Fruit fly (Drosophila melanogaster) whole organism, prepupa: ENCODE data around the gene CG34301.
A peak's percentile ranks its signal among the peaks of the same experiment; 100 is the strongest.

Source experiments
- CG10631 ChIP-seq: fragments of 200-800 bp; sonication (Bioruptor generic); optimal IDR thresholded peaks from 2 replicates; lab custom pipeline; 2016; ENCODE audit warnings: missing biosample characterization, missing genetic modification characterization
- CG11294 ChIP-seq: fragments of 200-800 bp; sonication (Bioruptor generic); IDR thresholded peaks from 2 replicates; pipeline ENCODE4 v1.3.6; 2022; ENCODE audit warnings: missing biosample characterization, missing genetic modification characterization
- CG15336 ChIP-seq: fragments of 200-800 bp; sonication (Bioruptor generic); IDR thresholded peaks from 2 replicates; pipeline ENCODE4 v1.3.6; 2022; ENCODE audit warnings: missing biosample characterization, missing genetic modification characterization
- CG16779 ChIP-seq: fragments of 200-800 bp; sonication (Bioruptor generic); optimal IDR thresholded peaks from 3 replicates; lab custom pipeline; 2017; ENCODE audit warnings: missing biosample characterization, mild to moderate bottlenecking, missing genetic modification characterization
- CG3032 ChIP-seq: fragments of 200-800 bp; optimal IDR thresholded peaks from 2 replicates; lab custom pipeline; 2019; ENCODE audit warnings: missing biosample characterization, mild to moderate bottlenecking, missing genetic modification characterization, moderate library complexity
- CG34406 ChIP-seq: fragments of 200-800 bp; sonication (Bioruptor generic); optimal IDR thresholded peaks from 3 replicates; lab custom pipeline; 2016; ENCODE audit warnings: missing biosample characterization, missing genetic modification characterization
- CG3919 ChIP-seq: fragments of 200-800 bp; sonication (Bioruptor generic); optimal IDR thresholded peaks from 3 replicates; lab custom pipeline; 2016; ENCODE audit warnings: missing biosample characterization, missing genetic modification characterization
- CG6163 ChIP-seq: fragments of 200-800 bp; sonication (Bioruptor generic); IDR thresholded peaks from 3 replicates; pipeline ENCODE4 v1.3.6; 2022; ENCODE audit warnings: missing biosample characterization, missing genetic modification characterization
- CG6854 ChIP-seq: fragments of 200-800 bp; sonication (Bioruptor generic); optimal IDR thresholded peaks from 2 replicates; lab custom pipeline; 2017; ENCODE audit warnings: missing biosample characterization, mild to moderate bottlenecking, missing genetic modification characterization
- CG7368 ChIP-seq: fragments of 200-800 bp; sonication (Bioruptor generic); optimal IDR thresholded peaks from 3 replicates; lab custom pipeline; 2016; ENCODE audit warnings: missing biosample characterization, missing genetic modification characterization
- CG8119 ChIP-seq: fragments of 200-800 bp; sonication (Bioruptor generic); IDR thresholded peaks from 3 replicates; pipeline ENCODE4 v1.3.6; 2022; ENCODE audit warnings: missing biosample characterization, missing genetic modification characterization
- CG8319 ChIP-seq: fragments of 200-800 bp; sonication (Bioruptor generic); optimal IDR thresholded peaks from 3 replicates; lab custom pipeline; 2016; ENCODE audit warnings: missing biosample characterization, missing genetic modification characterization
- CG9139 ChIP-seq: fragments of 200-800 bp; sonication (Bioruptor generic); optimal IDR thresholded peaks from 3 replicates; lab custom pipeline; 2017; ENCODE audit warnings: missing biosample characterization, mild to moderate bottlenecking, missing genetic modification characterization
- Eip75B ChIP-seq: fragments of 200-800 bp; sonication (Bioruptor generic); optimal IDR thresholded peaks from 3 replicates; lab custom pipeline; 2016; ENCODE audit warnings: missing biosample characterization, missing genetic modification characterization
- Eip78C ChIP-seq: fragments of 200-800 bp; sonication (Bioruptor generic); peaks from one replicate; lab custom pipeline; 2016; ENCODE audit warnings: missing biosample characterization, missing genetic modification characterization
- Eip93F ChIP-seq: fragments of 200-800 bp; sonication (Bioruptor generic); optimal IDR thresholded peaks from 2 replicates; lab custom pipeline; 2016; ENCODE audit warnings: missing biosample characterization, mild to moderate bottlenecking, missing genetic modification characterization
- Ets21C ChIP-seq: fragments of 200-800 bp; sonication (Bioruptor generic); optimal IDR thresholded peaks from 3 replicates; lab custom pipeline; 2016; ENCODE audit warnings: missing biosample characterization, missing genetic modification characterization
- Ets96B ChIP-seq: fragments of 200-800 bp; optimal IDR thresholded peaks from 2 replicates; lab custom pipeline; 2019; ENCODE audit warnings: missing biosample characterization, mild to moderate bottlenecking, missing genetic modification characterization, moderate library complexity
- Gug ChIP-seq: fragments of 200-800 bp; sonication (Bioruptor generic); IDR thresholded peaks from 2 replicates; pipeline ENCODE4 v1.3.6; 2022; ENCODE audit warnings: missing biosample characterization, missing genetic modification characterization
- Hr38 ChIP-seq: sonication (Bioruptor generic); optimal IDR thresholded peaks from 2 replicates; lab custom pipeline; 2016; ENCODE audit warnings: missing biosample characterization, missing genetic modification characterization
- Lpt ChIP-seq: fragments of 200-800 bp; sonication (Bioruptor generic); optimal IDR thresholded peaks from 3 replicates; lab custom pipeline; 2016; ENCODE audit warnings: missing biosample characterization, missing genetic modification characterization
- OdsH ChIP-seq: fragments of 200-800 bp; sonication (Bioruptor generic); optimal IDR thresholded peaks from 3 replicates; lab custom pipeline; 2016; ENCODE audit warnings: missing biosample characterization, missing genetic modification characterization
- Sox14 ChIP-seq: fragments of 200-800 bp; sonication (Bioruptor generic); optimal IDR thresholded peaks from 3 replicates; lab custom pipeline; 2016; ENCODE audit warnings: missing biosample characterization, missing genetic modification characterization
- achi ChIP-seq: fragments of 200-800 bp; sonication (Bioruptor generic); optimal IDR thresholded peaks from 3 replicates; lab custom pipeline; 2016; ENCODE audit warnings: missing biosample characterization, missing genetic modification characterization
- dac ChIP-seq: fragments of 200-800 bp; sonication (Bioruptor generic); optimal IDR thresholded peaks from 2 replicates; lab custom pipeline; 2017; ENCODE audit warnings: missing biosample characterization, mild to moderate bottlenecking, missing genetic modification characterization
- dsx ChIP-seq: fragments of 200-800 bp; optimal IDR thresholded peaks from 3 replicates; lab custom pipeline; 2019; ENCODE audit warnings: missing biosample characterization, mild to moderate bottlenecking, missing genetic modification characterization, moderate library complexity; ENCODE audit not compliant: poor library complexity, severe bottlenecking
- eg ChIP-seq: fragments of 200-800 bp; sonication (Bioruptor generic); IDR thresholded peaks from 3 replicates; pipeline ENCODE4 v1.3.6; 2022; ENCODE audit warnings: missing biosample characterization, missing genetic modification characterization
- fd59A ChIP-seq: fragments of 200-800 bp; sonication (Bioruptor generic); optimal IDR thresholded peaks from 2 replicates; lab custom pipeline; 2017; ENCODE audit warnings: missing biosample characterization, mild to moderate bottlenecking, missing genetic modification characterization, missing genetic modification reagents
- fd85E ChIP-seq: fragments of 200-800 bp; sonication (Bioruptor generic); optimal IDR thresholded peaks from 3 replicates; lab custom pipeline; 2016; ENCODE audit warnings: missing biosample characterization, missing genetic modification characterization
- net ChIP-seq: fragments of 200-800 bp; sonication (Bioruptor generic); optimal IDR thresholded peaks from 3 replicates; lab custom pipeline; 2016; ENCODE audit warnings: missing biosample characterization, missing genetic modification characterization
- salr ChIP-seq, 2 experiments: fragments of 200-800 bp; sonication (Bioruptor generic); optimal IDR thresholded peaks; 3 replicates each; lab custom pipeline; 2016 to 2018; ENCODE audit warnings: missing biosample characterization in 2 of 2, missing genetic modification characterization in 2 of 2, mild to moderate bottlenecking in 1 of 2
- spab ChIP-seq: fragments of 200-800 bp; sonication (Bioruptor generic); optimal IDR thresholded peaks from 2 replicates; lab custom pipeline; 2017; ENCODE audit warnings: missing biosample characterization, mild to moderate bottlenecking, missing genetic modification characterization, missing genetic modification reagents
- ss ChIP-seq, 2 experiments: fragments of 200-800 bp; sonication (Bioruptor generic); optimal IDR thresholded peaks; 2 replicates in 1 of 2; 3 replicates in 1 of 2; lab custom pipeline; 2017 to 2018; ENCODE audit warnings: mild to moderate bottlenecking in 2 of 2, missing biosample characterization in 2 of 2, missing genetic modification characterization in 2 of 2, moderate library complexity in 1 of 2
- topi ChIP-seq: fragments of 200-800 bp; sonication (Bioruptor generic); optimal IDR thresholded peaks from 3 replicates; lab custom pipeline; 2016; ENCODE audit warnings: missing biosample characterization, missing genetic modification characterization
- vri ChIP-seq: fragments of 200-800 bp; sonication (Bioruptor generic); optimal IDR thresholded peaks from 3 replicates; lab custom pipeline; 2016; ENCODE audit warnings: missing biosample characterization, mild to moderate bottlenecking, missing genetic modification characterization

The CG34301 gene

dm6 chr3R:8792463-8793175 lies 19.4 kb downstream of the CG34301 start (continued):
- peak; percentile 71 for TF ChIP-seq CG15336 (GFP tag; lab: Robert Waterston, UW)
- TF ChIP-seq Sox14 (GFP tag; lab: Kevin White, UChicago), result no peak
- TF ChIP-seq Hr38 (GFP tag; lab: Kevin White, UChicago), result no peak
- peak; percentile 71; the same call in 2 of the 3 replicates for TF ChIP-seq CG6163 (GFP tag; lab: Robert Waterston, UW)
- no peak for TF ChIP-seq Eip93F (GFP tag; lab: Kevin White, UChicago)
- TF ChIP-seq CG10631 (GFP tag; lab: Kevin White, UChicago), result no peak
- TF ChIP-seq eg (GFP tag; lab: Robert Waterston, UW), result peak; percentile 73; the same call in 2 of the 3 replicates
- TF ChIP-seq fd85E (GFP tag; lab: Kevin White, UChicago), result no peak
- TF ChIP-seq Lpt (GFP tag; lab: Kevin White, UChicago), result peak; percentile 74
- no peak for TF ChIP-seq CG7368 (GFP tag; lab: Kevin White, UChicago)
- TF ChIP-seq salr (GFP tag; optimal IDR thresholded peaks at IDR 0.05; lab: Kevin White, UChicago), result no peak
- peak; percentile 70 for TF ChIP-seq Eip78C (GFP tag; lab: Kevin White, UChicago)
- TF ChIP-seq Ets21C (GFP tag; lab: Kevin White, UChicago), result no peak
- peak; percentile 14 for TF ChIP-seq Eip75B (GFP tag; lab: Kevin White, UChicago)
- no peak for TF ChIP-seq topi (GFP tag; lab: Kevin White, UChicago)
- peak; percentile 9 for TF ChIP-seq dac (GFP tag; lab: Kevin White, UChicago)
- no peak for TF ChIP-seq CG34406 (GFP tag; lab: Kevin White, UChicago)
- TF ChIP-seq CG3919 (GFP tag; lab: Kevin White, UChicago), result peak; percentile 71
- TF ChIP-seq OdsH (GFP tag; lab: Kevin White, UChicago), result no peak
- TF ChIP-seq, all 60 proteins: peak for 27

dm6 chr3R:8793726-8794125 lies 20.5 kb downstream of the CG34301 start:
- TF ChIP-seq Eip75B (GFP tag; lab: Kevin White, UChicago) (no peak), Eip78C (GFP tag; lab: Kevin White, UChicago) (peak; percentile 53), Lpt (GFP tag; lab: Kevin White, UChicago) (no peak), ss (GFP tag; optimal IDR thresholded peaks at IDR 0.05; lab: Kevin White, UChicago) (no peak), Hr38 (GFP tag; lab: Kevin White, UChicago) (no peak)
- TF ChIP-seq, all 60 proteins: peak for 1

- no peak for TF ChIP-seq CG8319 (GFP tag; lab: Kevin White, UChicago)
- TF ChIP-seq salr (GFP tag; optimal IDR thresholded peaks at IDR 0.05; lab: Kevin White, UChicago), result no peak
- no peak for TF ChIP-seq net
- TF ChIP-seq CG6854, result no peak
- TF ChIP-seq dac (GFP tag; lab: Kevin White, UChicago), result no peak
- TF ChIP-seq CG8119 (GFP tag; lab: Robert Waterston, UW), result no peak
- no peak for TF ChIP-seq dsx (GFP tag; lab: Kevin White, UChicago)
- no peak for TF ChIP-seq CG9139 (GFP tag; lab: Kevin White, UChicago)
- TF ChIP-seq CG3919 (GFP tag; lab: Kevin White, UChicago), result no peak
- no peak for TF ChIP-seq spab
- TF ChIP-seq CG15336 (GFP tag; lab: Robert Waterston, UW), result no peak
- TF ChIP-seq CG11294 (GFP tag; lab: Robert Waterston, UW), result no peak
- TF ChIP-seq CG16779 (tag; lab: Kevin White, UChicago), result no peak
- no peak for TF ChIP-seq achi (GFP tag; lab: Kevin White, UChicago)
These were observed 21.1 kb downstream of the CG34301 start, which contains the start of gene Ir85a for dm6 chr3R:8794384-8794783. Gene Ir85a (plus strand): TSS chr3R:8794684.

dm6 chr3R:8798332-8798731 lies 25.1 kb downstream of the CG34301 start:
- no peak for TF ChIP-seq CG3032 (tag; lab: Kevin White, UChicago)
- TF ChIP-seq net, result no peak
- TF ChIP-seq Ets96B (tag; lab: Kevin White, UChicago), result no peak
- TF ChIP-seq CG6854, result no peak
- TF ChIP-seq fd59A (GFP tag; lab: Kevin White, UChicago), result no peak
- TF ChIP-seq vri, result no peak
- TF ChIP-seq Gug (GFP tag; lab: Robert Waterston, UW), result no peak
- TF ChIP-seq CG8119 (GFP tag; lab: Robert Waterston, UW), result no peak
- TF ChIP-seq CG10631 (GFP tag; lab: Kevin White, UChicago), result no peak
